Worm (Caenorhabditis elegans) whole organism, L1 larva: Measurements from ENCODE around the gene snb-2.

Experiments
- dpl-1 ChIP-seq, 3 experiments: fragments of 150-350 bp in 2 of 3; sonication (generic microtip) in 1 of 3; optimal IDR thresholded peaks; 2 replicates each; lab custom pipeline; 2014 to 2017; ENCODE audit warnings: missing biosample characterization in 3 of 3, missing genetic modification characterization in 3 of 3, missing genetic modification reagents in 3 of 3
- fkh-4 ChIP-seq: sonication (generic microtip); optimal IDR thresholded peaks from 2 replicates; lab custom pipeline; 2016; ENCODE audit warnings: missing compliant biosample characterization, missing genetic modification characterization, borderline replicate concordance
- jun-1 ChIP-seq: fragments of 150-350 bp; optimal IDR thresholded peaks from 2 replicates; lab custom pipeline; 2014; ENCODE audit warnings: missing biosample characterization, missing genetic modification reagents, missing genetic modification characterization
- lsy-2 ChIP-seq, 2 experiments: fragments of 150-350 bp; optimal IDR thresholded peaks; 2 replicates each; lab custom pipeline; 2014; ENCODE audit warnings: missing biosample characterization in 2 of 2, missing genetic modification characterization in 2 of 2
- mdl-1 ChIP-seq, 2 experiments: fragments of 150-350 bp; optimal IDR thresholded peaks; 2 replicates each; lab custom pipeline; 2014 to 2017; ENCODE audit warnings: missing biosample characterization in 2 of 2, missing genetic modification characterization in 2 of 2, inconsistent platforms in 1 of 2
- nhr-76 ChIP-seq: sonication (generic microtip); optimal IDR thresholded peaks from 2 replicates; lab custom pipeline; 2017; ENCODE audit warnings: missing biosample characterization, missing genetic modification characterization
- nhr-90 ChIP-seq: sonication (generic microtip); optimal IDR thresholded peaks from 2 replicates; lab custom pipeline; 2016; ENCODE audit warnings: mild to moderate bottlenecking, missing genetic modification characterization, missing compliant biosample characterization; ENCODE audit not compliant: poor library complexity
- pqm-1 ChIP-seq: sonication (generic microtip); optimal IDR thresholded peaks from 3 replicates; lab custom pipeline; 2017; ENCODE audit warnings: missing biosample characterization, missing genetic modification characterization
- tbx-2 ChIP-seq: sonication (generic microtip); optimal IDR thresholded peaks from 2 replicates; lab custom pipeline; 2016; ENCODE audit warnings: missing genetic modification characterization, missing compliant biosample characterization
- ztf-11 ChIP-seq, 2 experiments: sonication (generic microtip); optimal IDR thresholded peaks; 2 replicates each; lab custom pipeline; 2016 to 2017; ENCODE audit warnings: missing genetic modification characterization in 2 of 2, missing biosample characterization in 1 of 2, missing compliant biosample characterization in 1 of 2

ce11 chrV:12299244-12299766, 46.4 kb downstream of the snb-2 start:
- no peak for TF ChIP-seq mdl-1 (tag; optimal IDR thresholded peaks at IDR 0.05; lab: Kevin White, UChicago)
- no peak for TF ChIP-seq pqm-1 (tag; lab: Kevin White, UChicago)
- no peak for TF ChIP-seq ztf-11 (tag; optimal IDR thresholded peaks at IDR 0.05; lab: Kevin White, UChicago)
- no peak for TF ChIP-seq fkh-4 (tag; lab: Kevin White, UChicago)
- no peak for TF ChIP-seq lsy-2 (tag; optimal IDR thresholded peaks at IDR 0.05; lab: Kevin White, UChicago)
- TF ChIP-seq nhr-90 (tag; lab: Kevin White, UChicago) = no peak
- no peak for TF ChIP-seq nhr-76 (tag; lab: Kevin White, UChicago)
- TF ChIP-seq jun-1 (tag; lab: Kevin White, UChicago) = no peak
- TF ChIP-seq dpl-1 (GFP tag; optimal IDR thresholded peaks at IDR 0.05; lab: Kevin White, UChicago) = no peak
- TF ChIP-seq tbx-2 = no peak
